Fruit fly (Drosophila melanogaster) whole organism, embryonic: ENCODE data around the gene EMC10.

ENCODE experiments used
- BEAF-32 ChIP-seq: fragments of 200-800 bp; sonication (Bioruptor generic); optimal IDR thresholded peaks from 3 replicates; lab custom pipeline; 2017; ENCODE audit warnings: missing biosample characterization, missing genetic modification characterization, mild to moderate bottlenecking, moderate library complexity, missing genetic modification reagents
- CG10267 ChIP-seq: fragments of 200-800 bp; sonication (Bioruptor generic); optimal IDR thresholded peaks from 2 replicates; lab custom pipeline; 2018; ENCODE audit warnings: missing biosample characterization, mild to moderate bottlenecking, missing genetic modification characterization, moderate library complexity
- CG12071 ChIP-seq: fragments of 200-800 bp; sonication (Bioruptor generic); optimal IDR thresholded peaks from 3 replicates; lab custom pipeline; 2018; ENCODE audit warnings: missing biosample characterization, mild to moderate bottlenecking, missing genetic modification characterization
- CG12299 ChIP-seq: fragments of 200-800 bp; sonication (Bioruptor generic); optimal IDR thresholded peaks from 2 replicates; lab custom pipeline; 2018; ENCODE audit warnings: missing biosample characterization, mild to moderate bottlenecking, missing genetic modification characterization
- CG12744 ChIP-seq: fragments of 200-800 bp; sonication (Bioruptor generic); optimal IDR thresholded peaks from 2 replicates; lab custom pipeline; 2016; ENCODE audit warnings: missing biosample characterization, missing genetic modification characterization
- CG13296 ChIP-seq: fragments of 200-800 bp; sonication (Bioruptor generic); optimal IDR thresholded peaks from 3 replicates; lab custom pipeline; 2018; ENCODE audit warnings: missing biosample characterization, mild to moderate bottlenecking, missing genetic modification characterization
- CG14014 ChIP-seq: fragments of 200-800 bp; sonication (Bioruptor generic); IDR thresholded peaks from 2 replicates; pipeline ENCODE4 v1.3.6; 2022; ENCODE audit warnings: missing biosample characterization, missing genetic modification characterization
- CG14710 ChIP-seq: fragments of 200-800 bp; sonication (Bioruptor generic); optimal IDR thresholded peaks from 3 replicates; lab custom pipeline; 2019; ENCODE audit warnings: missing biosample characterization, mild to moderate bottlenecking, missing genetic modification characterization, moderate library complexity
- CG14965 ChIP-seq: fragments of 200-800 bp; sonication (Bioruptor generic); optimal IDR thresholded peaks from 2 replicates; lab custom pipeline; 2016; ENCODE audit warnings: missing biosample characterization, missing genetic modification characterization, borderline replicate concordance
- CG1603 ChIP-seq: fragments of 200-800 bp; sonication (Bioruptor generic); optimal IDR thresholded peaks from 2 replicates; lab custom pipeline; 2019; ENCODE audit warnings: missing biosample characterization, mild to moderate bottlenecking, missing genetic modification characterization, moderate library complexity
- CG16779 ChIP-seq: fragments of 200-800 bp; sonication (Bioruptor generic); IDR thresholded peaks from 2 replicates; pipeline ENCODE4 v1.3.6; 2022; ENCODE audit warnings: missing biosample characterization, missing genetic modification characterization
- CG17186 ChIP-seq: fragments of 200-800 bp; sonication (Bioruptor generic); optimal IDR thresholded peaks from 3 replicates; lab custom pipeline; 2017; ENCODE audit warnings: missing biosample characterization, missing genetic modification reagents, missing genetic modification characterization
- CG18476 ChIP-seq: fragments of 200-800 bp; sonication (Bioruptor generic); optimal IDR thresholded peaks from 2 replicates; lab custom pipeline; 2016; ENCODE audit warnings: missing biosample characterization, mild to moderate bottlenecking, missing genetic modification characterization
- CG2116 ChIP-seq: fragments of 200-800 bp; sonication (Bioruptor generic); optimal IDR thresholded peaks from 3 replicates; lab custom pipeline; 2018; ENCODE audit warnings: missing biosample characterization, mild to moderate bottlenecking, missing genetic modification characterization
- CG2712 ChIP-seq: fragments of 200-800 bp; optimal IDR thresholded peaks from 3 replicates; lab custom pipeline; 2019; ENCODE audit warnings: missing biosample characterization, mild to moderate bottlenecking, missing genetic modification characterization, moderate library complexity
- CG32767 ChIP-seq: fragments of 200-800 bp; sonication (Bioruptor generic); IDR thresholded peaks from 2 replicates; pipeline ENCODE4 v1.3.6; 2022; ENCODE audit warnings: missing biosample characterization, missing genetic modification characterization
- CG4404 ChIP-seq: fragments of 200-800 bp; sonication (Bioruptor generic); IDR thresholded peaks from 2 replicates; pipeline ENCODE4 v1.3.6; 2022; ENCODE audit warnings: missing biosample characterization, missing genetic modification characterization
- CG4617 ChIP-seq: fragments of 200-800 bp; sonication (Bioruptor generic); optimal IDR thresholded peaks from 3 replicates; lab custom pipeline; 2016; ENCODE audit warnings: missing biosample characterization, missing genetic modification characterization, borderline replicate concordance
- CG7963 ChIP-seq: fragments of 200-800 bp; sonication (Bioruptor generic); IDR thresholded peaks from 3 replicates; pipeline ENCODE4 v1.3.6; 2022; ENCODE audit warnings: missing biosample characterization, missing genetic modification characterization; ENCODE audit not compliant: partially characterized antibody
- CG8290 ChIP-seq, 3 experiments: fragments of 200-800 bp; sonication (Bioruptor generic); optimal IDR thresholded peaks; 2 replicates each; lab custom pipeline; 2016 to 2019; ENCODE audit warnings: missing biosample characterization in 3 of 3, missing genetic modification characterization in 3 of 3, mild to moderate bottlenecking in 2 of 3, moderate library complexity in 1 of 3
- CG9727 ChIP-seq: fragments of 200-800 bp; sonication (Bioruptor generic); optimal IDR thresholded peaks from 3 replicates; lab custom pipeline; 2017; ENCODE audit warnings: missing biosample characterization, mild to moderate bottlenecking, missing genetic modification characterization
- D19B ChIP-seq: fragments of 200-800 bp; sonication (Bioruptor generic); optimal IDR thresholded peaks from 2 replicates; lab custom pipeline; 2017; ENCODE audit warnings: missing biosample characterization, mild to moderate bottlenecking, missing genetic modification characterization
- Dll ChIP-seq: fragments of 200-800 bp; sonication (Bioruptor generic); IDR thresholded peaks from 4 replicates; pipeline ENCODE4 v1.3.6; 2022; ENCODE audit warnings: missing biosample characterization, missing genetic modification characterization; ENCODE audit not compliant: partially characterized antibody
- Doc3 ChIP-seq: fragments of 200-800 bp; sonication (Bioruptor generic); IDR thresholded peaks from 3 replicates; pipeline ENCODE4 v1.3.6; 2022; ENCODE audit warnings: missing biosample characterization, missing genetic modification characterization; ENCODE audit not compliant: partially characterized antibody
- Ets97D ChIP-seq: fragments of 200-800 bp; sonication (Bioruptor generic); optimal IDR thresholded peaks from 3 replicates; lab custom pipeline; 2016; ENCODE audit warnings: missing biosample characterization, missing genetic modification characterization
- HLH54F ChIP-seq: fragments of 200-800 bp; sonication (Bioruptor generic); optimal IDR thresholded peaks from 3 replicates; lab custom pipeline; 2016; ENCODE audit warnings: missing biosample characterization, missing genetic modification characterization
- HmgD ChIP-seq: fragments of 200-800 bp; sonication (Bioruptor generic); optimal IDR thresholded peaks from 3 replicates; lab custom pipeline; 2016; ENCODE audit warnings: missing biosample characterization, missing genetic modification characterization
- HmgZ ChIP-seq: fragments of 200-800 bp; sonication (Bioruptor generic); optimal IDR thresholded peaks from 2 replicates; lab custom pipeline; 2018; ENCODE audit warnings: missing biosample characterization, mild to moderate bottlenecking, missing genetic modification characterization
- Lhr ChIP-seq: fragments of 200-800 bp; sonication (Bioruptor generic); optimal IDR thresholded peaks from 3 replicates; lab custom pipeline; 2017; ENCODE audit warnings: mild to moderate bottlenecking, missing biosample characterization, missing genetic modification reagents, missing genetic modification characterization
- MESR4 ChIP-seq: fragments of 200-800 bp; sonication (Bioruptor generic); optimal IDR thresholded peaks from 2 replicates; lab custom pipeline; 2018; ENCODE audit warnings: missing biosample characterization, mild to moderate bottlenecking, missing genetic modification characterization, moderate library complexity
- Optix ChIP-seq: fragments of 200-800 bp; sonication (Bioruptor generic); IDR thresholded peaks from 3 replicates; pipeline ENCODE4 v1.3.6; 2022; ENCODE audit warnings: missing biosample characterization, missing genetic modification characterization
- Rx ChIP-seq: fragments of 200-800 bp; sonication (Bioruptor generic); IDR thresholded peaks from 2 replicates; pipeline ENCODE4 v1.3.6; 2022; ENCODE audit warnings: missing biosample characterization, missing genetic modification characterization
- Vsx1 ChIP-seq: fragments of 200-800 bp; sonication (Bioruptor generic); optimal IDR thresholded peaks from 2 replicates; lab custom pipeline; 2017; ENCODE audit warnings: missing biosample characterization, mild to moderate bottlenecking, missing genetic modification characterization, missing genetic modification reagents
- Xbp1 ChIP-seq: fragments of 200-800 bp; sonication (Bioruptor generic); optimal IDR thresholded peaks from 3 replicates; lab custom pipeline; 2016; ENCODE audit warnings: missing biosample characterization, mild to moderate bottlenecking, missing genetic modification characterization
- YL-1 ChIP-seq: fragments of 200-800 bp; sonication (Bioruptor generic); optimal IDR thresholded peaks from 3 replicates; lab custom pipeline; 2017; ENCODE audit warnings: missing biosample characterization, mild to moderate bottlenecking, missing genetic modification characterization
- cas ChIP-seq: fragments of 200-800 bp; sonication (Bioruptor generic); IDR thresholded peaks from 2 replicates; pipeline ENCODE4 v1.3.6; 2022; ENCODE audit warnings: missing biosample characterization, missing genetic modification characterization
- chif ChIP-seq, 2 experiments: fragments of 200-800 bp; sonication (Bioruptor generic); optimal IDR thresholded peaks; 3 replicates each; lab custom pipeline; 2016; ENCODE audit warnings: missing biosample characterization in 2 of 2, missing genetic modification characterization in 2 of 2
- grau ChIP-seq: fragments of 200-800 bp; optimal IDR thresholded peaks from 3 replicates; lab custom pipeline; 2019; ENCODE audit warnings: missing biosample characterization, mild to moderate bottlenecking, missing genetic modification characterization, moderate library complexity
- gro ChIP-seq: fragments of 200-800 bp; sonication (Bioruptor generic); optimal IDR thresholded peaks from 2 replicates; lab custom pipeline; 2016; ENCODE audit warnings: missing biosample characterization, missing genetic modification characterization
- hbn ChIP-seq: fragments of 200-800 bp; sonication (Bioruptor generic); IDR thresholded peaks from 2 replicates; pipeline ENCODE4 v1.3.6; 2022; ENCODE audit warnings: missing biosample characterization, missing genetic modification characterization; ENCODE audit not compliant: partially characterized antibody
- nom ChIP-seq: fragments of 200-800 bp; sonication (Bioruptor generic); optimal IDR thresholded peaks from 2 replicates; lab custom pipeline; 2017; ENCODE audit warnings: missing biosample characterization, missing genetic modification characterization, mild to moderate bottlenecking, moderate library complexity, missing genetic modification reagents
- pzg ChIP-seq: fragments of 200-800 bp; sonication (Bioruptor generic); optimal IDR thresholded peaks from 3 replicates; lab custom pipeline; 2018; ENCODE audit warnings: missing biosample characterization, mild to moderate bottlenecking, missing genetic modification characterization, moderate library complexity
- row ChIP-seq: fragments of 200-800 bp; sonication (Bioruptor generic); IDR thresholded peaks from 3 replicates; pipeline ENCODE4 v1.3.6; 2022; ENCODE audit warnings: missing biosample characterization, missing genetic modification characterization
- sim ChIP-seq: fragments of 200-800 bp; sonication (Bioruptor generic); IDR thresholded peaks from 2 replicates; pipeline ENCODE4 v1.3.6; 2022; ENCODE audit warnings: missing biosample characterization, missing genetic modification characterization
- unc-4 ChIP-seq: fragments of 200-800 bp; sonication (Bioruptor generic); IDR thresholded peaks from 2 replicates; pipeline ENCODE4 v1.3.6; 2022; ENCODE audit warnings: missing biosample characterization, missing genetic modification characterization; ENCODE audit not compliant: partially characterized antibody
- vnd ChIP-seq: fragments of 200-800 bp; sonication (Bioruptor generic); IDR thresholded peaks from 3 replicates; pipeline ENCODE4 v1.3.6; 2022; ENCODE audit warnings: missing biosample characterization, missing genetic modification characterization; ENCODE audit not compliant: partially characterized antibody
- zen ChIP-seq: fragments of 200-800 bp; sonication (Bioruptor generic); optimal IDR thresholded peaks from 3 replicates; lab custom pipeline; 2018; ENCODE audit warnings: missing biosample characterization, mild to moderate bottlenecking, missing genetic modification characterization, moderate library complexity

EMC10 gene

DNA sequence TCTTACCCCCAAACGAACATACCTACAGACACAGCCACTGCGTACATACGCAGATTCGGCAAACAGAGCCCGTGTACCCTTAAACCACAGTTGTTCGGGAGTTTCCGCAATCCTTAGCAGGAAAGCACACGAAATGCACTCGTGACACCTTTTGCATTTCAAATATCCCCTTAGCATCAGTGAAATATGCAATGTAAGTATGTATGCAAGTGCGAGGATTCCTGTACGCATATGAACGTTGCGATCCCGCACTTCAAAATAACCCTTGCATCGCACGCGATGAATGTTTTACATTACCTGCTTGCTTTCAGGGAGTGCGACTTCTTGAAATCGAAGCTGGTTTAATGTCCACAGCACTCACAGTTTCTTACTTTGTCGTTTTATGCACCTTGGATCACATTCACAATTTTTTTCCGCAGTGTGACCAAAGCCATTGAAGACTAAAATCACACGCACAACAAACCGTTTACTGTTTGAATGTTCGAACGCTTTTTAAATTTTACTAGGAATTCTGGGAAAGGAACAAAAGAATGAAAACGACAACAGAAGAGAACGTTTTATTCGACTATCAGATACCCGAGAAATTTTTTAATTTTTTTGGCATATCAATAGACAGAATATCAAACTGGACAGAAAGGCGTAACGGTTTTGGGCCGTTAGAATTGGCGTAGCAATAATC, 40.5 kb upstream of the EMC10 start, which contains the start of gene Mkrn1 (continued):
- TF ChIP-seq HmgZ (peak; percentile 36), CG14710 (peak; percentile 44), CG12744 (GFP tag; lab: Kevin White, UChicago) (no peak), CG32767 (GFP tag; lab: Robert Waterston, UW) (no peak), CG7963 (GFP tag; lab: Robert Waterston, UW) (peak; percentile 90), CG9727 (no peak), CG16779 (GFP tag; lab: Robert Waterston, UW) (no peak), HmgD (GFP tag; lab: Kevin White, UChicago) (peak; percentile 44), CG4617 (GFP tag; lab: Kevin White, UChicago) (peak; percentile 96), unc-4 (GFP tag; lab: Robert Waterston, UW) (peak; percentile 41; the same call in 1 of the 2 replicates), Lhr (peak; percentile 70), CG10267 (tag; lab: Kevin White, UChicago) (peak; percentile 47), BEAF-32 (peak; percentile 53), row (GFP tag; lab: Robert Waterston, UW) (peak; percentile 52; the same call in 2 of the 3 replicates), CG8290 (GFP tag; optimal IDR thresholded peaks at IDR 0.05; lab: Kevin White, UChicago) (peak; percentile 80), CG8290 (tag; optimal IDR thresholded peaks at IDR 0.05; lab: Kevin White, UChicago) (no peak), vnd (GFP tag; lab: Robert Waterston, UW) (peak; percentile 83), hbn (GFP tag; lab: Robert Waterston, UW) (0 out of 2 replicates have a peak, but pooled peaks have one; percentile 22), Vsx1 (GFP tag; lab: Kevin White, UChicago) (no peak), D19B (GFP tag; lab: Kevin White, UChicago) (peak; percentile 88), sim (no peak), Rx (GFP tag; lab: Robert Waterston, UW) (no peak), zen (tag; lab: Kevin White, UChicago) (peak; percentile 4), CG12071 (GFP tag; lab: Kevin White, UChicago) (no peak), grau (tag; lab: Kevin White, UChicago) (no peak), CG4404 (GFP tag; lab: Robert Waterston, UW) (no peak), Dll (GFP tag; lab: Robert Waterston, UW) (peak; percentile 63; the same call in 3 of the 4 replicates), CG12299 (tag; lab: Kevin White, UChicago) (no peak), CG2116 (GFP tag; lab: Kevin White, UChicago) (peak; percentile 9), chif (GFP tag; optimal IDR thresholded peaks at IDR 0.05; lab: Kevin White, UChicago) (no peak), CG18476 (GFP tag; lab: Kevin White, UChicago) (no peak), CG14965 (no peak), CG17186 (GFP tag; lab: Kevin White, UChicago) (peak; percentile 40), nom (GFP tag; lab: Kevin White, UChicago) (peak; percentile 41), HLH54F (GFP tag; lab: Kevin White, UChicago) (no peak), CG13296 (GFP tag; lab: Kevin White, UChicago) (no peak), Ets97D (GFP tag; lab: Kevin White, UChicago) (peak; percentile 31), cas (GFP tag; lab: Robert Waterston, UW) (no peak), Doc3 (GFP tag; lab: Robert Waterston, UW) (peak; percentile 29; the same call in 1 of the 3 replicates), MESR4 (GFP tag; lab: Kevin White, UChicago) (peak; percentile 97), gro (peak; percentile 35), CG2712 (tag; lab: Kevin White, UChicago) (peak; percentile 65), Optix (GFP tag; lab: Robert Waterston, UW) (no peak), YL-1 (GFP tag; lab: Kevin White, UChicago) (peak; percentile 60), pzg (GFP tag; lab: Kevin White, UChicago) (peak; percentile 72), CG14014 (GFP tag; lab: Robert Waterston, UW) (no peak), Xbp1 (GFP tag; lab: Kevin White, UChicago) (no peak), CG1603 (peak; percentile 94)
